Worm (Caenorhabditis elegans) whole organism, L4 larva: ENCODE data around the gene cyn-7.

Source experiments
- Y48G9A.11 ChIP-seq: fragments of 200-800 bp; sonication (Bioruptor generic); IDR thresholded peaks from 2 replicates; pipeline ENCODE4 v1.3.6; 2022; ENCODE audit warnings: missing genetic modification reagents, missing genetic modification characterization, missing compliant biosample characterization
- attf-4 ChIP-seq: sonication (generic microtip); optimal IDR thresholded peaks from 3 replicates; lab custom pipeline; 2017; ENCODE audit warnings: missing biosample characterization, missing genetic modification characterization
- daf-12 ChIP-seq: fragments of 150-350 bp; optimal IDR thresholded peaks from 2 replicates; lab custom pipeline; 2014; ENCODE audit warnings: missing biosample characterization, missing genetic modification reagents, missing genetic modification characterization
- gei-8 ChIP-seq: fragments of 200-800 bp; sonication (Bioruptor generic); optimal IDR thresholded peaks from 2 replicates; lab custom pipeline; 2018; ENCODE audit warnings: mild to moderate bottlenecking, missing genetic modification characterization, missing compliant biosample characterization
- pha-4 ChIP-seq, 2 experiments: fragments of 150-350 bp in 1 of 2; fragments of 200-800 bp in 1 of 2; sonication (Bioruptor generic) in 1 of 2; IDR thresholded peaks in 1 of 2; optimal IDR thresholded peaks in 1 of 2; 2 replicates each; pipeline versions ENCODE4 v1.3.6 to Lab custom; 2014 to 2022; ENCODE audit warnings: missing genetic modification characterization in 2 of 2, missing genetic modification reagents in 2 of 2, missing biosample characterization in 1 of 2, missing compliant biosample characterization in 1 of 2
- snpc-4 ChIP-seq: fragments of 150-350 bp; optimal IDR thresholded peaks from 2 replicates; lab custom pipeline; 2014; ENCODE audit warnings: missing biosample characterization, missing genetic modification characterization
- tag-97 ChIP-seq: fragments of 200-800 bp; sonication (Bioruptor generic); IDR thresholded peaks from 2 replicates; pipeline ENCODE4 v1.3.6; 2022; ENCODE audit warnings: missing genetic modification characterization, missing compliant biosample characterization

DNA sequence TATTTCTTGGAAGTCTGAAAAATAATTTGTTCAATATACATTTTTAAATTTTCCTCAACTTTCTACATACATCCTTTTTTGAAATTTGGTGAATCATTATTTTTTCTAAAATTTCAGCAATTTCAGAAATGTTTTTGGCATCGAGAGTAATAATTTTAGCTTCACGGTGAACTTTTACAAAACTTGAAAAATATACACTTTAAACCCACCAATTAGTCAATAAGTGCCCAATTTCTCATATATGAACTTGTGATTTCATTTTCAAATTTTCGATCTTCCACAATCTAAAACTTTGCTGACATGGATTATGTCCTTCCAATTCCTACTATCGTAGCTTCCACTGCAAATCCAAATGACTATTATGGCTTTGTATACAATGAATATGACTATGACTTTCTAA lies 36.5 kb upstream of the cyn-7 start, which contains the start of gene srw-24:
- TF ChIP-seq snpc-4 (tag; lab: Kevin White, UChicago) = no peak
- TF ChIP-seq gei-8 (GFP tag; lab: Kevin White, UChicago) = no peak
- TF ChIP-seq Y48G9A.11 (GFP tag; lab: Robert Waterston, UW) = no peak
- TF ChIP-seq attf-4 (tag; lab: Kevin White, UChicago) = no peak
- TF ChIP-seq daf-12 (tag; lab: Kevin White, UChicago) = no peak
- no peak for TF ChIP-seq tag-97 (GFP tag; lab: Robert Waterston, UW)
- TF ChIP-seq pha-4 (GFP tag; IDR thresholded peaks at IDR 0.05; lab: Robert Waterston, UW) = no peak
- TF ChIP-seq pha-4 (tag; optimal IDR thresholded peaks at IDR 0.05; lab: Kevin White, UChicago) = no peak
